Worm (Caenorhabditis elegans) whole organism, L4 larva: Measurements from ENCODE around the gene F38B6.3.
A peak's percentile ranks its signal among the peaks of the same experiment; 100 is the strongest.

Experiments used
- D1046.2 ChIP-seq: fragments of 200-800 bp; sonication (Bioruptor generic); IDR thresholded peaks from 2 replicates; pipeline ENCODE4 v1.3.6; 2022; ENCODE audit warnings: missing genetic modification characterization, missing compliant biosample characterization
- F26F4.8 ChIP-seq: fragments of 200-800 bp; sonication (Bioruptor generic); conservative IDR thresholded peaks from 2 replicates; pipeline ENCODE4 v1.3.6; 2022; ENCODE audit warnings: missing genetic modification characterization, missing compliant biosample characterization
- F37D6.2 ChIP-seq: sonication (generic microtip); optimal IDR thresholded peaks from 2 replicates; lab custom pipeline; 2016; ENCODE audit warnings: mild to moderate bottlenecking, missing genetic modification characterization, missing compliant biosample characterization
- F49E8.2 ChIP-seq: sonication (generic microtip); optimal IDR thresholded peaks from 2 replicates; lab custom pipeline; 2016; ENCODE audit warnings: missing compliant biosample characterization, mild to moderate bottlenecking, missing genetic modification characterization, borderline replicate concordance
- T20F7.1 ChIP-seq: fragments of 200-800 bp; sonication (Bioruptor generic); optimal IDR thresholded peaks from 2 replicates; lab custom pipeline; 2018; ENCODE audit warnings: mild to moderate bottlenecking, missing genetic modification characterization, missing compliant biosample characterization
- Y48G9A.11 ChIP-seq: fragments of 200-800 bp; sonication (Bioruptor generic); IDR thresholded peaks from 2 replicates; pipeline ENCODE4 v1.3.6; 2022; ENCODE audit warnings: missing genetic modification reagents, missing genetic modification characterization, missing compliant biosample characterization
- Y5F2A.4 ChIP-seq: fragments of 200-800 bp; sonication (Bioruptor generic); optimal IDR thresholded peaks from 2 replicates; lab custom pipeline; 2018; ENCODE audit warnings: mild to moderate bottlenecking, missing genetic modification characterization, missing compliant biosample characterization
- aha-1 ChIP-seq: fragments of 150-350 bp; peaks from one replicate; lab custom pipeline; 2014; ENCODE audit warnings: missing biosample characterization, missing genetic modification characterization
- ama-1 ChIP-seq: fragments of 150-350 bp; optimal IDR thresholded peaks from 2 replicates; lab custom pipeline; 2014; ENCODE audit warnings: inconsistent platforms, mixed read lengths
- ceh-28 ChIP-seq: fragments of 150-350 bp; optimal IDR thresholded peaks from 2 replicates; lab custom pipeline; 2014; ENCODE audit warnings: missing biosample characterization, missing genetic modification reagents, missing genetic modification characterization
- ceh-32 ChIP-seq: sonication (generic microtip); optimal IDR thresholded peaks from 2 replicates; lab custom pipeline; 2016; ENCODE audit warnings: mild to moderate bottlenecking, missing genetic modification characterization, missing compliant biosample characterization; ENCODE audit not compliant: poor library complexity
- ceh-44 ChIP-seq: fragments of 200-800 bp; sonication (Bioruptor generic); IDR thresholded peaks from 2 replicates; pipeline ENCODE4 v1.3.6; 2022; ENCODE audit warnings: missing genetic modification reagents, missing genetic modification characterization, missing compliant biosample characterization
- ceh-82 ChIP-seq: sonication (generic microtip); optimal IDR thresholded peaks from 2 replicates; lab custom pipeline; 2017; ENCODE audit warnings: missing biosample characterization, missing genetic modification characterization
- ces-1 ChIP-seq: fragments of 150-350 bp; sonication (generic microtip); optimal IDR thresholded peaks from 4 replicates; lab custom pipeline; 2014; ENCODE audit warnings: missing biosample characterization, missing genetic modification reagents, missing genetic modification characterization
- daf-16 ChIP-seq, 3 experiments: sonication (generic microtip); optimal IDR thresholded peaks; 2 replicates each; lab custom pipeline; 2016 to 2017; ENCODE audit warnings: missing genetic modification characterization in 3 of 3, missing genetic modification reagents in 3 of 3, mild to moderate bottlenecking in 2 of 3, missing compliant biosample characterization in 2 of 3, missing biosample characterization in 1 of 3, moderate library complexity in 1 of 3
- daf-19 ChIP-seq: fragments of 200-800 bp; sonication (Bioruptor generic); conservative IDR thresholded peaks from 2 replicates; pipeline ENCODE4 v1.3.6; 2022; ENCODE audit warnings: missing genetic modification characterization, missing compliant biosample characterization
- dmd-6 ChIP-seq: fragments of 200-800 bp; sonication (Bioruptor generic); IDR thresholded peaks from 2 replicates; pipeline ENCODE4 v1.3.6; 2022; ENCODE audit warnings: missing genetic modification reagents, missing genetic modification characterization, missing compliant biosample characterization
- dmd-9 ChIP-seq: fragments of 200-800 bp; sonication (Bioruptor generic); IDR thresholded peaks from 2 replicates; pipeline ENCODE4 v1.3.6; 2022; ENCODE audit warnings: missing genetic modification reagents, missing genetic modification characterization, missing compliant biosample characterization
- dpl-1 ChIP-seq: fragments of 150-350 bp; optimal IDR thresholded peaks from 2 replicates; lab custom pipeline; 2014; ENCODE audit warnings: missing biosample characterization, missing genetic modification reagents, missing genetic modification characterization
- duxl-1 ChIP-seq: sonication (generic microtip); optimal IDR thresholded peaks from 2 replicates; lab custom pipeline; 2016; ENCODE audit warnings: mild to moderate bottlenecking, missing genetic modification characterization, moderate library complexity, missing compliant biosample characterization; ENCODE audit not compliant: poor library complexity
- dve-1 ChIP-seq: sonication (generic microtip); optimal IDR thresholded peaks from 2 replicates; lab custom pipeline; 2017; ENCODE audit warnings: antibody characterized with exemption, mild to moderate bottlenecking, missing genetic modification characterization, missing compliant biosample characterization; ENCODE audit not compliant: insufficient read depth
- fkh-10 ChIP-seq: fragments of 150-350 bp; optimal IDR thresholded peaks from 2 replicates; lab custom pipeline; 2014; ENCODE audit warnings: missing biosample characterization, missing genetic modification reagents, missing genetic modification characterization
- gei-8 ChIP-seq: fragments of 200-800 bp; sonication (Bioruptor generic); optimal IDR thresholded peaks from 2 replicates; lab custom pipeline; 2018; ENCODE audit warnings: mild to moderate bottlenecking, missing genetic modification characterization, missing compliant biosample characterization
- hlh-11 ChIP-seq: fragments of 200-800 bp; sonication (Bioruptor generic); optimal IDR thresholded peaks from 2 replicates; lab custom pipeline; 2018; ENCODE audit warnings: mild to moderate bottlenecking, missing genetic modification characterization, missing compliant biosample characterization
- hlh-30 ChIP-seq: sonication (generic microtip); optimal IDR thresholded peaks from 2 replicates; lab custom pipeline; 2017; ENCODE audit warnings: antibody characterized with exemption, mild to moderate bottlenecking, missing genetic modification characterization, missing compliant biosample characterization; ENCODE audit not compliant: insufficient read depth
- hmg-1.1 ChIP-seq: fragments of 200-800 bp; sonication (Bioruptor generic); IDR thresholded peaks from 2 replicates; pipeline ENCODE4 v1.3.6; 2022; ENCODE audit warnings: missing genetic modification reagents, missing genetic modification characterization, missing compliant biosample characterization
- jun-1 ChIP-seq: fragments of 150-350 bp; optimal IDR thresholded peaks from 2 replicates; lab custom pipeline; 2014; ENCODE audit warnings: missing biosample characterization, missing genetic modification reagents, missing genetic modification characterization
- lin-15B ChIP-seq: fragments of 150-350 bp; sonication (generic microtip); optimal IDR thresholded peaks from 3 replicates; lab custom pipeline; 2014; ENCODE audit warnings: missing biosample characterization, missing genetic modification characterization
- lsy-2 ChIP-seq, 2 experiments: fragments of 150-350 bp in 1 of 2; sonication (generic microtip) in 1 of 2; optimal IDR thresholded peaks; 2 replicates each; lab custom pipeline; 2014 to 2017; ENCODE audit warnings: missing biosample characterization in 2 of 2, missing genetic modification characterization in 2 of 2
- mdt-29 ChIP-seq: fragments of 200-800 bp; sonication (Bioruptor generic); IDR thresholded peaks from 2 replicates; pipeline ENCODE4 v1.3.6; 2022; ENCODE audit warnings: missing genetic modification reagents, missing genetic modification characterization, missing compliant biosample characterization
- mes-2 ChIP-seq: sonication (generic microtip); optimal IDR thresholded peaks from 2 replicates; lab custom pipeline; 2016; ENCODE audit warnings: missing genotype, mild to moderate bottlenecking, missing genetic modification characterization, missing compliant biosample characterization; ENCODE audit not compliant: poor library complexity, severe bottlenecking
- nhr-10 ChIP-seq: fragments of 150-350 bp; optimal IDR thresholded peaks from 2 replicates; lab custom pipeline; 2014; ENCODE audit warnings: missing biosample characterization, missing genetic modification characterization
- nhr-102 ChIP-seq: sonication (generic microtip); optimal IDR thresholded peaks from 2 replicates; lab custom pipeline; 2016; ENCODE audit warnings: mild to moderate bottlenecking, missing genetic modification characterization, moderate library complexity, missing compliant biosample characterization
- nhr-111 ChIP-seq: fragments of 200-800 bp; sonication (Bioruptor generic); optimal IDR thresholded peaks from 2 replicates; lab custom pipeline; 2018; ENCODE audit warnings: mild to moderate bottlenecking, missing genetic modification characterization, missing compliant biosample characterization
- nhr-28 ChIP-seq: fragments of 150-350 bp; optimal IDR thresholded peaks from 2 replicates; lab custom pipeline; 2014; ENCODE audit warnings: missing biosample characterization, missing genetic modification characterization
- nhr-42 ChIP-seq: fragments of 200-800 bp; sonication (Bioruptor generic); IDR thresholded peaks from 2 replicates; pipeline ENCODE4 v1.3.6; 2022; ENCODE audit warnings: missing genetic modification characterization, missing compliant biosample characterization
- nhr-48 ChIP-seq: sonication (generic microtip); optimal IDR thresholded peaks from 2 replicates; lab custom pipeline; 2016; ENCODE audit warnings: mild to moderate bottlenecking, missing genetic modification characterization, missing compliant biosample characterization
- pha-4 ChIP-seq, 2 experiments: fragments of 150-350 bp in 1 of 2; fragments of 200-800 bp in 1 of 2; sonication (Bioruptor generic) in 1 of 2; IDR thresholded peaks in 1 of 2; optimal IDR thresholded peaks in 1 of 2; 2 replicates each; pipeline versions ENCODE4 v1.3.6 to Lab custom; 2014 to 2022; ENCODE audit warnings: missing genetic modification characterization in 2 of 2, missing genetic modification reagents in 2 of 2, missing biosample characterization in 1 of 2, missing compliant biosample characterization in 1 of 2
- php-3 ChIP-seq: fragments of 200-800 bp; sonication (Bioruptor generic); IDR thresholded peaks from 2 replicates; pipeline ENCODE4 v1.3.6; 2022; ENCODE audit warnings: missing genetic modification reagents, missing genetic modification characterization, missing compliant biosample characterization
- spr-1 ChIP-seq: sonication (generic microtip); optimal IDR thresholded peaks from 2 replicates; lab custom pipeline; 2016; ENCODE audit warnings: mild to moderate bottlenecking, missing genetic modification characterization, missing compliant biosample characterization
- spr-3 ChIP-seq: fragments of 200-800 bp; sonication (Bioruptor generic); optimal IDR thresholded peaks from 2 replicates; lab custom pipeline; 2018; ENCODE audit warnings: mild to moderate bottlenecking, missing genetic modification characterization, missing compliant biosample characterization
- unc-62 ChIP-seq, 3 experiments: fragments of 150-350 bp in 1 of 3; sonication (generic microtip); optimal IDR thresholded peaks in 2 of 3; peaks in 1 of 3; 1 replicate in 1 of 3; 2 replicates in 2 of 3; lab custom pipeline; 2014 to 2017; ENCODE audit warnings: missing biosample characterization in 3 of 3, missing genetic modification characterization in 3 of 3, missing genetic modification reagents in 3 of 3, missing genotype in 1 of 3
- zfp-3 ChIP-seq: fragments of 200-800 bp; sonication (Bioruptor generic); conservative IDR thresholded peaks from 2 replicates; pipeline ENCODE4 v1.3.6; 2022; ENCODE audit warnings: missing genetic modification reagents, missing genetic modification characterization, missing compliant biosample characterization
- zip-11 ChIP-seq: fragments of 200-800 bp; sonication (Bioruptor generic); IDR thresholded peaks from 2 replicates; pipeline ENCODE4 v1.3.6; 2022; ENCODE audit warnings: missing genetic modification characterization, missing compliant biosample characterization
- zip-2 ChIP-seq: fragments of 150-350 bp; optimal IDR thresholded peaks from 2 replicates; lab custom pipeline; 2014; ENCODE audit warnings: missing biosample characterization, missing genetic modification characterization
- ztf-11 ChIP-seq: fragments of 150-350 bp; optimal IDR thresholded peaks from 2 replicates; lab custom pipeline; 2014; ENCODE audit warnings: missing biosample characterization, missing genetic modification characterization
- ztf-7 ChIP-seq: fragments of 150-350 bp; optimal IDR thresholded peaks from 2 replicates; lab custom pipeline; 2014; ENCODE audit warnings: missing biosample characterization, missing genetic modification characterization

Gene F38B6.3

ce11 chrX:6655163-6655562 is 38.3 kb upstream of the F38B6.3 start, which contains the start of gene nhr-173:
TSS of gene nhr-173 (plus strand) at chrX:6655528.
- TF ChIP-seq spr-3 (GFP tag; lab: Kevin White, UChicago) = no peak
- TF ChIP-seq F37D6.2 = no peak
- no peak for TF ChIP-seq Y5F2A.4 (GFP tag; lab: Kevin White, UChicago)
- TF ChIP-seq mes-2 (tag; lab: Kevin White, UChicago) = no peak
- no peak for TF ChIP-seq duxl-1 (tag; lab: Kevin White, UChicago)
- no peak for TF ChIP-seq ceh-32
- TF ChIP-seq nhr-10 (tag; lab: Kevin White, UChicago) = no peak
- TF ChIP-seq nhr-28 (tag; lab: Kevin White, UChicago) = peak; percentile 63
- TF ChIP-seq pha-4 (GFP tag; IDR thresholded peaks at IDR 0.05; lab: Robert Waterston, UW) = no peak
- TF ChIP-seq pha-4 (tag; optimal IDR thresholded peaks at IDR 0.05; lab: Kevin White, UChicago) = no peak
- no peak for TF ChIP-seq nhr-111
- TF ChIP-seq dmd-6 (GFP tag; lab: Robert Waterston, UW) = peak; percentile 62
- no peak for TF ChIP-seq lin-15B (tag; lab: Kevin White, UChicago)
- TF ChIP-seq hlh-30 = peak; percentile 27
- no peak for TF ChIP-seq nhr-102 (tag; lab: Kevin White, UChicago)
- no peak for TF ChIP-seq ces-1 (GFP tag; lab: Kevin White, UChicago)
- no peak for TF ChIP-seq nhr-42 (GFP tag; lab: Robert Waterston, UW)
- peak; percentile 10 for TF ChIP-seq dve-1
- no peak for TF ChIP-seq daf-16 (GFP tag; optimal IDR thresholded peaks at IDR 0.05; lab: Kevin White, UChicago)
- TF ChIP-seq daf-16 (tag; optimal IDR thresholded peaks at IDR 0.05; lab: Kevin White, UChicago) = peak; percentile 60
- no peak for TF ChIP-seq unc-62 (GFP tag; optimal IDR thresholded peaks at IDR 0.05 in 1 of 2; lab: Kevin White, UChicago)
- no peak for TF ChIP-seq unc-62 (tag; optimal IDR thresholded peaks at IDR 0.05; lab: Kevin White, UChicago)
- peak; percentile 29 for TF ChIP-seq hlh-11

ce11 chrX:6656251-6656650 is 37.2 kb upstream of the F38B6.3 start:
- TF ChIP-seq hmg-1.1 (GFP tag; lab: Robert Waterston, UW) (no peak), spr-1 (tag; lab: Kevin White, UChicago) (no peak), zfp-3 (GFP tag; lab: Robert Waterston, UW) (no peak), daf-16 (GFP tag; optimal IDR thresholded peaks at IDR 0.05; lab: Kevin White, UChicago) (no peak), daf-16 (tag; optimal IDR thresholded peaks at IDR 0.05; lab: Kevin White, UChicago) (no peak), ces-1 (GFP tag; lab: Kevin White, UChicago) (no peak), ztf-7 (tag; lab: Kevin White, UChicago) (no peak), ceh-32 (no peak), F49E8.2 (no peak), daf-19 (GFP tag; lab: Robert Waterston, UW) (no peak), F37D6.2 (no peak), ceh-82 (tag; lab: Kevin White, UChicago) (no peak), nhr-28 (tag; lab: Kevin White, UChicago) (peak; percentile 26), nhr-48 (tag; lab: Kevin White, UChicago) (no peak), dpl-1 (no peak), nhr-42 (GFP tag; lab: Robert Waterston, UW) (no peak), ceh-44 (GFP tag; lab: Robert Waterston, UW) (no peak), fkh-10 (GFP tag; lab: Kevin White, UChicago) (no peak), zip-2 (tag; lab: Kevin White, UChicago) (no peak), jun-1 (tag; lab: Kevin White, UChicago) (no peak), pha-4 (GFP tag; IDR thresholded peaks at IDR 0.05; lab: Robert Waterston, UW) (no peak), pha-4 (tag; optimal IDR thresholded peaks at IDR 0.05; lab: Kevin White, UChicago) (peak; percentile 17), ama-1 (lab: Kevin White, UChicago) (no peak), ceh-28 (tag; lab: Kevin White, UChicago) (no peak), ztf-11 (no peak), lsy-2 (tag; optimal IDR thresholded peaks at IDR 0.05; lab: Kevin White, UChicago) (no peak), zip-11 (GFP tag; lab: Robert Waterston, UW) (no peak), D1046.2 (no peak), mdt-29 (GFP tag; lab: Robert Waterston, UW) (no peak), T20F7.1 (GFP tag; lab: Kevin White, UChicago) (no peak), F26F4.8 (GFP tag; lab: Robert Waterston, UW) (no peak), gei-8 (no peak), dve-1 (peak; percentile 0), aha-1 (tag; lab: Kevin White, UChicago) (peak; percentile 33), php-3 (peak; percentile 82), Y48G9A.11 (no peak), dmd-9 (GFP tag; lab: Robert Waterston, UW) (no peak)
